In genomic region chr3R:6991888-6992287, dm6 we compare ENCODE assay signal across 2 fruit fly cellular contexts.
TF ChIP-seq lines count a peak whose summit lies in the region.

No protein-coding gene starts in this region.

- TF ChIP-seq CTCF in whole organism, embryonic (GFP tag; optimal IDR thresholded peaks at IDR 0.05; lab: Kevin White, UChicago) = no peak

TF ChIP-seq in whole organism, embryonic, 481 proteins besides CTCF, POLR2A, EP300 and RAD21 (continues in another document):
- TF ChIP-seq az2 (GFP tag; optimal IDR thresholded peaks at IDR 0.05; lab: Kevin White, UChicago) (no peak), CG1024 (GFP tag; IDR thresholded peaks at IDR 0.05; lab: Robert Waterston, UW) (no peak), Blimp-1 (GFP tag; optimal IDR thresholded peaks at IDR 0.05; lab: Kevin White, UChicago) (no peak), peb (GFP tag; IDR thresholded peaks at IDR 0.05; lab: Robert Waterston, UW) (no peak), CG13894 (tag; optimal IDR thresholded peaks at IDR 0.05; lab: Kevin White, UChicago) (no peak), D19A (tag; optimal IDR thresholded peaks at IDR 0.05; lab: Kevin White, UChicago) (no peak), ash1 (GFP tag; optimal IDR thresholded peaks at IDR 0.05; lab: Kevin White, UChicago) (peak; percentile 60), Xrp1 (GFP tag; IDR thresholded peaks at IDR 0.05; lab: Robert Waterston, UW) (no peak), Ssrp (tag; optimal IDR thresholded peaks at IDR 0.05; lab: Kevin White, UChicago) (no peak), HLHmδ (GFP tag; optimal IDR thresholded peaks at IDR 0.05; lab: Kevin White, UChicago) (no peak), ewg (GFP tag; optimal IDR thresholded peaks at IDR 0.05; lab: Kevin White, UChicago) (peak; percentile 53), CG6654 (GFP tag; optimal IDR thresholded peaks at IDR 0.05; lab: Kevin White, UChicago) (no peak), zen (tag; optimal IDR thresholded peaks at IDR 0.05; lab: Kevin White, UChicago) (peak; percentile 61), CG34224 (GFP tag; IDR thresholded peaks at IDR 0.05; lab: Robert Waterston, UW; ENCODE audit: partially characterized antibody) (no peak), zfh1 (GFP tag; IDR thresholded peaks at IDR 0.05; lab: Robert Waterston, UW) (no peak), CG4360 (GFP tag; IDR thresholded peaks at IDR 0.05; lab: Robert Waterston, UW) (peak; percentile 82), crol (GFP tag; IDR thresholded peaks at IDR 0.05; lab: Robert Waterston, UW) (peak; percentile 84), gcm (GFP tag; optimal IDR thresholded peaks at IDR 0.05; lab: Kevin White, UChicago) (peak; percentile 65), crp (GFP tag; optimal IDR thresholded peaks at IDR 0.05; lab: Kevin White, UChicago) (peak in 1 of 2 experiments; percentile 34), sisA (GFP tag; IDR thresholded peaks at IDR 0.05; lab: Robert Waterston, UW) (no peak), CG6813 (GFP tag; optimal IDR thresholded peaks at IDR 0.05; lab: Kevin White, UChicago) (no peak), sd (tag; optimal IDR thresholded peaks at IDR 0.05; lab: Kevin White, UChicago) (peak; percentile 34), tap (tag; optimal IDR thresholded peaks at IDR 0.05; lab: Kevin White, UChicago) (peak; percentile 17), twi (tag; optimal IDR thresholded peaks at IDR 0.05; lab: Kevin White, UChicago) (peak; percentile 90), phol (tag; optimal IDR thresholded peaks at IDR 0.05; lab: Kevin White, UChicago) (peak; percentile 91), Hr78 (GFP tag; optimal IDR thresholded peaks at IDR 0.05; lab: Kevin White, UChicago) (no peak), CG11085 (GFP tag; IDR thresholded peaks at IDR 0.05; lab: Robert Waterston, UW) (no peak), Chrac-16 (GFP tag; optimal IDR thresholded peaks at IDR 0.05; lab: Kevin White, UChicago) (no peak), E2f2 (GFP tag; IDR thresholded peaks at IDR 0.05; lab: Robert Waterston, UW) (no peak), lmd (GFP tag; IDR thresholded peaks at IDR 0.05; lab: Robert Waterston, UW) (no peak), CG12071 (GFP tag; optimal IDR thresholded peaks at IDR 0.05; lab: Kevin White, UChicago) (no peak), CG12659 (GFP tag; optimal IDR thresholded peaks at IDR 0.05; lab: Kevin White, UChicago) (no peak), D (optimal IDR thresholded peaks at IDR 0.05; lab: Kevin White, UChicago) (peak; percentile 8), D (GFP tag; optimal IDR thresholded peaks at IDR 0.05; lab: Kevin White, UChicago) (peak; percentile 26), Sox100B (GFP tag; optimal IDR thresholded peaks at IDR 0.05; lab: Kevin White, UChicago) (no peak), insv (GFP tag; optimal IDR thresholded peaks at IDR 0.05; lab: Kevin White, UChicago) (peak in 1 of 2 experiments; percentile 49), CG16813 (GFP tag; IDR thresholded peaks at IDR 0.05; lab: Robert Waterston, UW; ENCODE audit: partially characterized antibody) (no peak), ro (GFP tag; IDR thresholded peaks at IDR 0.05; lab: Robert Waterston, UW) (no peak), abd-A (tag; optimal IDR thresholded peaks at IDR 0.05; lab: Kevin White, UChicago) (peak; percentile 68), CG2875 (GFP tag; optimal IDR thresholded peaks at IDR 0.05; lab: Kevin White, UChicago) (no peak), Antp (GFP tag; optimal IDR thresholded peaks at IDR 0.05; lab: Kevin White, UChicago) (peak; percentile 13), pros (GFP tag; optimal IDR thresholded peaks at IDR 0.05; lab: Kevin White, UChicago) (peak; percentile 95), CG18262 (tag; optimal IDR thresholded peaks at IDR 0.05; lab: Kevin White, UChicago) (no peak), CG6689 (GFP tag; IDR thresholded peaks at IDR 0.05; lab: Robert Waterston, UW) (no peak), Abd-B (GFP tag; optimal IDR thresholded peaks at IDR 0.05; lab: Kevin White, UChicago) (no peak), CG9609 (GFP tag; optimal IDR thresholded peaks at IDR 0.05; lab: Kevin White, UChicago) (no peak), CG8281 (tag; optimal IDR thresholded peaks at IDR 0.05; lab: Kevin White, UChicago) (no peak), ERR (GFP tag; optimal IDR thresholded peaks at IDR 0.05; lab: Kevin White, UChicago) (no peak)

TF ChIP-seq in whole organism, wandering third instar larva, 38 proteins besides CTCF, POLR2A, EP300 and RAD21:
- TF ChIP-seq tai (GFP tag; optimal IDR thresholded peaks at IDR 0.05; lab: Kevin White, UChicago) = no peak
- no peak for TF ChIP-seq foxo (GFP tag; optimal IDR thresholded peaks at IDR 0.05; lab: Kevin White, UChicago)
- peak; percentile 2 for TF ChIP-seq psq (GFP tag; optimal IDR thresholded peaks at IDR 0.05; lab: Kevin White, UChicago)
- TF ChIP-seq HLH106 (tag; optimal IDR thresholded peaks at IDR 0.05; lab: Kevin White, UChicago) = no peak

Comparison
In these comparisons a context has a peak if more than half of its experiments do, and no peak if none do; other contexts are left out.
1. Of the 10 proteins assayed by ChIP-seq in both whole organism, embryonic and whole organism, wandering third instar larva: peak only in whole organism, embryonic: none; only in whole organism, wandering third instar larva: psq; in both: none; in neither: 9.